Fruit fly (Drosophila melanogaster) whole organism, embryonic: ENCODE results near the gene CG15143.

Experiments used
- Adf1 ChIP-seq: fragments of 200-800 bp; sonication (Bioruptor generic); IDR thresholded peaks from 2 replicates; pipeline ENCODE4 v1.3.6; 2022; ENCODE audit warnings: missing biosample characterization, missing genetic modification characterization
- B-H1 ChIP-seq: fragments of 200-800 bp; sonication (Bioruptor generic); IDR thresholded peaks from 3 replicates; pipeline ENCODE4 v1.3.6; 2022; ENCODE audit warnings: missing biosample characterization, missing genetic modification characterization
- CG1024 ChIP-seq: fragments of 200-800 bp; sonication (Bioruptor generic); IDR thresholded peaks from 2 replicates; pipeline ENCODE4 v1.3.6; 2022; ENCODE audit warnings: missing biosample characterization, missing genetic modification characterization
- CG10274 ChIP-seq: fragments of 200-800 bp; sonication (Bioruptor generic); optimal IDR thresholded peaks from 3 replicates; lab custom pipeline; 2017; ENCODE audit warnings: missing biosample characterization, mild to moderate bottlenecking, missing genetic modification characterization
- CG11085 ChIP-seq: fragments of 200-800 bp; sonication (Bioruptor generic); IDR thresholded peaks from 2 replicates; pipeline ENCODE4 v1.3.6; 2022; ENCODE audit warnings: missing biosample characterization, missing genetic modification characterization
- CG12236 ChIP-seq: fragments of 200-800 bp; sonication (Bioruptor generic); optimal IDR thresholded peaks from 2 replicates; lab custom pipeline; 2016; ENCODE audit warnings: missing biosample characterization, missing genetic modification characterization
- CG12744 ChIP-seq: fragments of 200-800 bp; sonication (Bioruptor generic); optimal IDR thresholded peaks from 2 replicates; lab custom pipeline; 2016; ENCODE audit warnings: missing biosample characterization, missing genetic modification characterization
- CG15696 ChIP-seq: fragments of 200-800 bp; sonication (Bioruptor generic); optimal IDR thresholded peaks from 2 replicates; lab custom pipeline; 2019; ENCODE audit warnings: missing biosample characterization, mild to moderate bottlenecking, missing genetic modification characterization, moderate library complexity
- CG16815 ChIP-seq: fragments of 200-800 bp; sonication (Bioruptor generic); optimal IDR thresholded peaks from 3 replicates; lab custom pipeline; 2017; ENCODE audit warnings: missing biosample characterization, mild to moderate bottlenecking, missing genetic modification characterization
- CG17359 ChIP-seq: fragments of 200-800 bp; sonication (Bioruptor generic); optimal IDR thresholded peaks from 3 replicates; lab custom pipeline; 2018; ENCODE audit warnings: missing biosample characterization, mild to moderate bottlenecking, missing genetic modification characterization, moderate library complexity
- CG1832 ChIP-seq: fragments of 200-800 bp; sonication (Bioruptor generic); optimal IDR thresholded peaks from 2 replicates; lab custom pipeline; 2017; ENCODE audit warnings: missing biosample characterization, mild to moderate bottlenecking, missing genetic modification characterization, inconsistent platforms
- CG2129 ChIP-seq: fragments of 200-800 bp; sonication (Bioruptor generic); IDR thresholded peaks from 2 replicates; pipeline ENCODE4 v1.3.6; 2022; ENCODE audit warnings: missing biosample characterization, missing genetic modification characterization; ENCODE audit not compliant: partially characterized antibody
- CG2199 ChIP-seq: fragments of 200-800 bp; sonication (Bioruptor generic); IDR thresholded peaks from 3 replicates; pipeline ENCODE4 v1.3.6; 2022; ENCODE audit warnings: missing biosample characterization, missing genetic modification characterization
- CG30431 ChIP-seq: fragments of 200-800 bp; sonication (Bioruptor generic); optimal IDR thresholded peaks from 2 replicates; lab custom pipeline; 2017; ENCODE audit warnings: missing biosample characterization, missing genetic modification characterization
- CG3163 ChIP-seq: fragments of 200-800 bp; sonication (Bioruptor generic); optimal IDR thresholded peaks from 3 replicates; lab custom pipeline; 2016; ENCODE audit warnings: missing biosample characterization, missing genetic modification characterization
- CG3281 ChIP-seq: fragments of 200-800 bp; sonication (Bioruptor generic); optimal IDR thresholded peaks from 3 replicates; lab custom pipeline; 2017; ENCODE audit warnings: missing biosample characterization, mild to moderate bottlenecking, missing genetic modification characterization
- CG3838 ChIP-seq: fragments of 200-800 bp; sonication (Bioruptor generic); optimal IDR thresholded peaks from 3 replicates; lab custom pipeline; 2016; ENCODE audit warnings: missing biosample characterization, missing genetic modification characterization
- CG4328 ChIP-seq: fragments of 200-800 bp; sonication (Bioruptor generic); optimal IDR thresholded peaks from 3 replicates; lab custom pipeline; 2017; ENCODE audit warnings: missing biosample characterization, missing genetic modification reagents, missing genetic modification characterization
- CG6854 ChIP-seq: fragments of 200-800 bp; sonication (Bioruptor generic); optimal IDR thresholded peaks from 3 replicates; lab custom pipeline; 2017; ENCODE audit warnings: missing biosample characterization, mild to moderate bottlenecking, missing genetic modification characterization
- CG7271 ChIP-seq: fragments of 200-800 bp; sonication (Bioruptor generic); optimal IDR thresholded peaks from 2 replicates; lab custom pipeline; 2018; ENCODE audit warnings: missing biosample characterization, mild to moderate bottlenecking, missing genetic modification characterization, moderate library complexity
- CG7357 ChIP-seq: fragments of 200-800 bp; sonication (Bioruptor generic); IDR thresholded peaks from 3 replicates; pipeline ENCODE4 v1.3.6; 2022; ENCODE audit warnings: missing biosample characterization, missing genetic modification characterization
- D ChIP-seq, 2 experiments: fragments of 200-800 bp in 1 of 2; fragments of >200 bp in 1 of 2; sonication (Bioruptor generic) in 1 of 2; optimal IDR thresholded peaks; 2 replicates in 1 of 2; 3 replicates in 1 of 2; lab custom pipeline; 2017; ENCODE audit warnings: mild to moderate bottlenecking in 1 of 2, missing biosample characterization in 1 of 2, missing genetic modification characterization in 1 of 2, missing genetic modification reagents in 1 of 2
- D19B ChIP-seq: fragments of 200-800 bp; sonication (Bioruptor generic); optimal IDR thresholded peaks from 2 replicates; lab custom pipeline; 2017; ENCODE audit warnings: missing biosample characterization, mild to moderate bottlenecking, missing genetic modification characterization
- Dbx ChIP-seq: fragments of 200-800 bp; sonication (Bioruptor generic); IDR thresholded peaks from 3 replicates; pipeline ENCODE4 v1.3.6; 2022; ENCODE audit warnings: missing biosample characterization, missing genetic modification characterization
- Dll ChIP-seq: fragments of 200-800 bp; sonication (Bioruptor generic); IDR thresholded peaks from 4 replicates; pipeline ENCODE4 v1.3.6; 2022; ENCODE audit warnings: missing biosample characterization, missing genetic modification characterization; ENCODE audit not compliant: partially characterized antibody
- Gsc ChIP-seq: fragments of 200-800 bp; sonication (Bioruptor generic); IDR thresholded peaks from 2 replicates; pipeline ENCODE4 v1.3.6; 2022; ENCODE audit warnings: missing biosample characterization, missing genetic modification characterization
- H15 ChIP-seq: fragments of 200-800 bp; sonication (Bioruptor generic); IDR thresholded peaks from 3 replicates; pipeline ENCODE4 v1.3.6; 2022; ENCODE audit warnings: missing biosample characterization, missing genetic modification characterization
- Lim3 ChIP-seq: fragments of 200-800 bp; sonication (Bioruptor generic); IDR thresholded peaks from 2 replicates; pipeline ENCODE4 v1.3.6; 2022; ENCODE audit warnings: missing biosample characterization, missing genetic modification characterization
- Opbp ChIP-seq: fragments of 200-800 bp; sonication (Bioruptor generic); IDR thresholded peaks from 3 replicates; pipeline ENCODE4 v1.3.6; 2022; ENCODE audit warnings: missing biosample characterization, missing genetic modification characterization; ENCODE audit not compliant: partially characterized antibody
- Sox100B ChIP-seq: fragments of 200-800 bp; sonication (Bioruptor generic); optimal IDR thresholded peaks from 3 replicates; lab custom pipeline; 2018; ENCODE audit warnings: missing biosample characterization, mild to moderate bottlenecking, missing genetic modification characterization
- Sry-β ChIP-seq: fragments of 200-800 bp; sonication (Bioruptor generic); optimal IDR thresholded peaks from 2 replicates; lab custom pipeline; 2018; ENCODE audit warnings: missing biosample characterization, mild to moderate bottlenecking, missing genetic modification characterization, moderate library complexity
- Usf ChIP-seq: fragments of 200-800 bp; sonication (Bioruptor generic); optimal IDR thresholded peaks from 2 replicates; lab custom pipeline; 2017; ENCODE audit warnings: missing genotype, missing biosample characterization, missing genetic modification characterization
- crp ChIP-seq, 2 experiments: fragments of 200-800 bp; sonication (Bioruptor generic); optimal IDR thresholded peaks; 2 replicates in 1 of 2; 3 replicates in 1 of 2; lab custom pipeline; 2017; ENCODE audit warnings: missing biosample characterization in 2 of 2, missing genetic modification characterization in 2 of 2, mild to moderate bottlenecking in 1 of 2, moderate library complexity in 1 of 2
- fd3F ChIP-seq: fragments of 200-800 bp; sonication (Bioruptor generic); optimal IDR thresholded peaks from 2 replicates; lab custom pipeline; 2018; ENCODE audit warnings: missing biosample characterization, mild to moderate bottlenecking, missing genetic modification characterization, moderate library complexity
- her ChIP-seq: fragments of 200-800 bp; sonication (Bioruptor generic); optimal IDR thresholded peaks from 2 replicates; lab custom pipeline; 2016; ENCODE audit warnings: missing biosample characterization, missing genetic modification characterization
- jumu ChIP-seq: fragments of 200-800 bp; sonication (Bioruptor generic); optimal IDR thresholded peaks from 3 replicates; lab custom pipeline; 2016; ENCODE audit warnings: missing biosample characterization, missing genetic modification characterization
- kni ChIP-seq: fragments of 200-800 bp; sonication (Bioruptor generic); optimal IDR thresholded peaks from 3 replicates; lab custom pipeline; 2017; ENCODE audit warnings: mild to moderate bottlenecking, missing biosample characterization, missing genetic modification reagents, missing genetic modification characterization
- knrl ChIP-seq: fragments of 200-800 bp; sonication (Bioruptor generic); IDR thresholded peaks from 3 replicates; pipeline ENCODE4 v1.3.6; 2022; ENCODE audit warnings: missing biosample characterization, missing genetic modification characterization; ENCODE audit not compliant: partially characterized antibody
- lmd ChIP-seq: fragments of 200-800 bp; sonication (Bioruptor generic); IDR thresholded peaks from 2 replicates; pipeline ENCODE4 v1.3.6; 2022; ENCODE audit warnings: missing biosample characterization, missing genetic modification characterization
- pfk ChIP-seq: fragments of 200-800 bp; sonication (Bioruptor generic); optimal IDR thresholded peaks from 2 replicates; lab custom pipeline; 2018; ENCODE audit warnings: missing biosample characterization, mild to moderate bottlenecking, missing genetic modification characterization, moderate library complexity
- pho ChIP-seq: fragments of 200-800 bp; sonication (Bioruptor generic); optimal IDR thresholded peaks from 2 replicates; lab custom pipeline; 2016; ENCODE audit warnings: missing biosample characterization, missing genetic modification characterization
- ro ChIP-seq: fragments of 200-800 bp; sonication (Bioruptor generic); IDR thresholded peaks from 2 replicates; pipeline ENCODE4 v1.3.6; 2022; ENCODE audit warnings: missing biosample characterization, missing genetic modification characterization
- sna ChIP-seq: fragments of 200-800 bp; sonication (Bioruptor generic); IDR thresholded peaks from 2 replicates; pipeline ENCODE4 v1.3.6; 2022; ENCODE audit warnings: missing biosample characterization, missing genetic modification characterization; ENCODE audit not compliant: partially characterized antibody
- so ChIP-seq: fragments of 200-800 bp; sonication (Bioruptor generic); IDR thresholded peaks from 3 replicates; pipeline ENCODE4 v1.3.6; 2022; ENCODE audit warnings: missing biosample characterization, missing genetic modification characterization
- tll ChIP-seq, 2 experiments: fragments of 200-800 bp in 1 of 2; fragments of >200 bp in 1 of 2; sonication (Bioruptor generic) in 1 of 2; optimal IDR thresholded peaks; 2 replicates each; lab custom pipeline; 2017 to 2019; ENCODE audit warnings: missing biosample characterization in 2 of 2, missing genetic modification characterization in 2 of 2, mild to moderate bottlenecking in 1 of 2, moderate library complexity in 1 of 2
- toy ChIP-seq: fragments of 200-800 bp; sonication (Bioruptor generic); IDR thresholded peaks from 2 replicates; pipeline ENCODE4 v1.3.6; 2022; ENCODE audit warnings: missing biosample characterization, missing genetic modification characterization
- vfl ChIP-seq: fragments of 200-800 bp; sonication (Bioruptor generic); optimal IDR thresholded peaks from 2 replicates; lab custom pipeline; 2016; ENCODE audit warnings: missing biosample characterization, missing genetic modification characterization
- zf30C ChIP-seq: fragments of 200-800 bp; sonication (Bioruptor generic); optimal IDR thresholded peaks from 3 replicates; lab custom pipeline; 2018; ENCODE audit warnings: missing biosample characterization, mild to moderate bottlenecking, missing genetic modification characterization

The CG15143 gene

DNA sequence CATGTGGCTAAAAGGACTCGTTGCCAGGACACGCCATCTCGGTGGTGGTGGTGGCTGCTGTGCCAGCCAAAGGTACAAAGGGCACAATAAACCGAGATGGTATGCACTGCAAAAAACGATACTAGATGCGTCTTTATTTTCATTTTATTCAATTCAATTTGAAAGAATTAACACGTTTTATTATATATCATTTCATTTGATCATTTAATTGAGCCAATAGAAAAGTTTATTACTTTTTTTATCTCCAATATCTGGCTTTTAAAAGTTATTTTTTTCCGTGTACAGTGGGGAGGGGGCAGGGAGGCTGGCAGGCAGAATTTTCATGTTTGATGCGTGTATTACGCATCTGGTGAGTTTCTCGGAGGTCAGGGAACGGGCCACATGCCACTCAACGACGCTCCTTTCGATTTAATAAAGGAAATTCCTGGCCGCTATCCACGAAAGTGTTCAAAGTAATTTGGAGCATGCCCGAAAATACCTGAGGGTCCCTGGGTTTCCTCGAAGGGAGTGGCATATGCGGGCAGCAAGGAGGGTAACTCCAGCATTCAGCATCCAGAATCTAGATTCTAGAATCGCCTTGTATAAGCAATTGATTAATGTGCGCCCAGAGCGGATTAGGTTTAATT, 10.1 kb downstream of the CG15143 start (continued):
- TF ChIP-seq Dbx = peak; percentile 74
- peak; percentile 87 for TF ChIP-seq lmd (GFP tag; lab: Robert Waterston, UW)
- TF ChIP-seq CG10274 = peak; percentile 56
- peak in 1 of 2 experiments; percentile 36 for TF ChIP-seq crp (GFP tag; optimal IDR thresholded peaks at IDR 0.05; lab: Kevin White, UChicago)
- TF ChIP-seq Sry-β = peak; percentile 39
- TF ChIP-seq Adf1 (GFP tag; lab: Robert Waterston, UW) = peak; percentile 44; the same call in 1 of the 2 replicates
- peak; percentile 66 for TF ChIP-seq CG3838 (GFP tag; lab: Kevin White, UChicago)
- TF ChIP-seq CG7271 (tag; lab: Kevin White, UChicago) = peak; percentile 52
- TF ChIP-seq Dll (GFP tag; lab: Robert Waterston, UW) = no peak
- TF ChIP-seq tll (GFP tag; optimal IDR thresholded peaks at IDR 0.05; lab: Kevin White, UChicago) = peak in 1 of 2 experiments; percentile 45
- peak; percentile 91 for TF ChIP-seq CG17359
- no peak for TF ChIP-seq vfl (GFP tag; lab: Kevin White, UChicago)
- TF ChIP-seq CG11085 (GFP tag; lab: Robert Waterston, UW) = peak; percentile 75
- peak; percentile 90 for TF ChIP-seq CG4328 (GFP tag; lab: Kevin White, UChicago)
- TF ChIP-seq CG1024 = peak; percentile 56
- no peak for TF ChIP-seq her
- TF ChIP-seq knrl = no peak
- no peak for TF ChIP-seq pho (GFP tag; lab: Kevin White, UChicago)
- TF ChIP-seq CG2199 (GFP tag; lab: Robert Waterston, UW) = peak; percentile 86; the same call in 2 of the 3 replicates
- peak; percentile 47; the same call in 1 of the 2 replicates for TF ChIP-seq ro (GFP tag; lab: Robert Waterston, UW)
- TF ChIP-seq CG3281 = peak; percentile 81
- TF ChIP-seq D19B = peak; percentile 29
- TF ChIP-seq Usf (GFP tag; lab: Kevin White, UChicago) = peak; percentile 57
- peak; percentile 82 for TF ChIP-seq H15 (GFP tag; lab: Robert Waterston, UW)
- TF ChIP-seq CG7357 (GFP tag; lab: Robert Waterston, UW) = peak; percentile 80
- peak; percentile 72 for TF ChIP-seq jumu (GFP tag; lab: Kevin White, UChicago)
- peak; percentile 69 for TF ChIP-seq Gsc (GFP tag; lab: Robert Waterston, UW)
- no peak for TF ChIP-seq pfk (GFP tag; lab: Kevin White, UChicago)
- TF ChIP-seq so (GFP tag; lab: Robert Waterston, UW) = peak; percentile 85
- TF ChIP-seq CG15696 (tag; lab: Kevin White, UChicago) = peak; percentile 96
- TF ChIP-seq CG3163 (GFP tag; lab: Kevin White, UChicago) = peak; percentile 32
- TF ChIP-seq Lim3 (GFP tag; lab: Robert Waterston, UW) = peak; percentile 41; the same call in 1 of the 2 replicates
- TF ChIP-seq Opbp = no peak
- no peak for TF ChIP-seq sna (GFP tag; lab: Robert Waterston, UW)
- TF ChIP-seq fd3F (GFP tag; lab: Kevin White, UChicago) = peak; percentile 48
- peak; percentile 84 for TF ChIP-seq CG16815 (GFP tag; lab: Kevin White, UChicago)
- peak; percentile 89 for TF ChIP-seq kni (GFP tag; lab: Kevin White, UChicago)
- TF ChIP-seq D (optimal IDR thresholded peaks at IDR 0.05; lab: Kevin White, UChicago) = no peak
- peak; percentile 92 for TF ChIP-seq D (GFP tag; optimal IDR thresholded peaks at IDR 0.05; lab: Kevin White, UChicago)
- peak; percentile 91 for TF ChIP-seq zf30C (GFP tag; lab: Kevin White, UChicago)
- no peak for TF ChIP-seq CG12744 (GFP tag; lab: Kevin White, UChicago)
- TF ChIP-seq CG12236 (GFP tag; lab: Kevin White, UChicago) = peak; percentile 73
- no peak for TF ChIP-seq toy (GFP tag; lab: Robert Waterston, UW)
- no peak for TF ChIP-seq CG2129 (GFP tag; lab: Robert Waterston, UW)
- peak; percentile 85 for TF ChIP-seq Sox100B (GFP tag; lab: Kevin White, UChicago)
- no peak for TF ChIP-seq CG1832 (GFP tag; lab: Kevin White, UChicago)
- TF ChIP-seq CG30431 (GFP tag; lab: Kevin White, UChicago) = peak; percentile 64
- TF ChIP-seq B-H1 (GFP tag; lab: Robert Waterston, UW) = peak; percentile 77
- peak; percentile 77 for TF ChIP-seq CG6854 (GFP tag; lab: Kevin White, UChicago)
